Worm (Caenorhabditis elegans) whole organism, early embryonic: ENCODE data around the gene F45D3.2.

Experiments
- B0310.2 ChIP-seq: sonication (generic microtip); optimal IDR thresholded peaks from 2 replicates; lab custom pipeline; 2016; ENCODE audit warnings: mild to moderate bottlenecking, missing genetic modification characterization, missing compliant biosample characterization
- aly-1 ChIP-seq: sonication (generic microtip); optimal IDR thresholded peaks from 2 replicates; lab custom pipeline; 2016; ENCODE audit warnings: missing genetic modification characterization, missing compliant biosample characterization
- ama-1 ChIP-seq: fragments of 150-350 bp; optimal IDR thresholded peaks from 2 replicates; lab custom pipeline; 2014
- ets-7 ChIP-seq: sonication (generic microtip); optimal IDR thresholded peaks from 2 replicates; lab custom pipeline; 2016; ENCODE audit warnings: missing genotype, missing genetic modification characterization, missing compliant biosample characterization
- flt-1 ChIP-seq: fragments of 200-800 bp; sonication (Bioruptor generic); IDR thresholded peaks from 2 replicates; pipeline ENCODE4 v1.3.6; 2022; ENCODE audit warnings: missing genetic modification characterization, missing compliant biosample characterization
- hmbx-1 ChIP-seq: sonication (generic microtip); optimal IDR thresholded peaks from 2 replicates; lab custom pipeline; 2016; ENCODE audit warnings: mild to moderate bottlenecking, missing genetic modification characterization, missing compliant biosample characterization
- pes-1 ChIP-seq: fragments of 200-800 bp; sonication (Bioruptor generic); IDR thresholded peaks from 2 replicates; pipeline ENCODE4 v1.3.6; 2022; ENCODE audit warnings: missing genetic modification reagents, missing genetic modification characterization, missing compliant biosample characterization
- scrt-1 ChIP-seq: fragments of 200-800 bp; sonication (Bioruptor generic); IDR thresholded peaks from 2 replicates; pipeline ENCODE4 v1.3.6; 2022; ENCODE audit warnings: missing genetic modification characterization, missing compliant biosample characterization
- sea-1 ChIP-seq: fragments of 200-800 bp; sonication (Bioruptor generic); conservative IDR thresholded peaks from 2 replicates; pipeline ENCODE4 v1.3.6; 2022; ENCODE audit warnings: missing genetic modification characterization, missing compliant biosample characterization

- TF ChIP-seq ama-1 (lab: Kevin White, UChicago) (no peak), pes-1 (GFP tag; lab: Robert Waterston, UW) (no peak), aly-1 (no peak), ets-7 (tag; lab: Kevin White, UChicago) (no peak), B0310.2 (tag; lab: Kevin White, UChicago) (no peak), hmbx-1 (tag; lab: Kevin White, UChicago) (no peak), flt-1 (no peak), sea-1 (GFP tag; lab: Robert Waterston, UW) (no peak), scrt-1 (no peak)
Observed at ce11 chrV:12511946-12512345, 28.9 kb upstream of the F45D3.2 start.
